Worm (Caenorhabditis elegans): ENCODE measurements around the gene srx-87.

Gene srx-87

ce11 chrV:11572803-11573490 is 8.3 kb downstream of the srx-87 start, which contains the start of the genes H12C20.7 and nhr-68:
Gene H12C20.7 (minus strand): TSS chrV:11572990.
Gene nhr-68 (plus strand): TSS chrV:11573440.
- TF ChIP-seq tbx-7 (tag; optimal IDR thresholded peaks at IDR 0.05): no peak
- peak; percentile 64 for TF ChIP-seq dve-1 (tag; optimal IDR thresholded peaks at IDR 0.05)
- TF ChIP-seq elt-2 (tag; optimal IDR thresholded peaks at IDR 0.05): peak; percentile 96
- TF ChIP-seq ztf-16 (tag; optimal IDR thresholded peaks at IDR 0.05): no peak
- no peak for TF ChIP-seq che-1 (tag; optimal IDR thresholded peaks at IDR 0.05)
- no peak for TF ChIP-seq sdc-2 (tag; optimal IDR thresholded peaks at IDR 0.05)
- TF ChIP-seq ceh-34 (tag; optimal IDR thresholded peaks at IDR 0.05): no peak
- TF ChIP-seq pax-1 (tag; optimal IDR thresholded peaks at IDR 0.05): no peak
- TF ChIP-seq fkh-6 (tag; optimal IDR thresholded peaks at IDR 0.05): no peak

- TF ChIP-seq elt-2 (tag; optimal IDR thresholded peaks at IDR 0.05): no peak
These were observed 9.9 kb downstream of the srx-87 start for ce11 chrV:11574563-11574962.

ce11 chrV:11580826-11581225 is 16.2 kb downstream of the srx-87 start, which contains the start of gene srx-90:
Gene srx-90 (plus strand): TSS chrV:11581126.
- TF ChIP-seq sdc-2 (tag; optimal IDR thresholded peaks at IDR 0.05) (no peak), ceh-24 (tag; optimal IDR thresholded peaks at IDR 0.05) (no peak), ceh-6 (GFP tag; optimal IDR thresholded peaks at IDR 0.05) (no peak), che-1 (tag; optimal IDR thresholded peaks at IDR 0.05) (no peak), hlh-8 (tag; optimal IDR thresholded peaks at IDR 0.05) (no peak), sox-4 (tag; optimal IDR thresholded peaks at IDR 0.05) (no peak), hlh-30 (tag; optimal IDR thresholded peaks at IDR 0.05; ENCODE audit: insufficient read depth) (no peak), mec-3 (tag; optimal IDR thresholded peaks at IDR 0.05; ENCODE audit: borderline replicate concordance) (no peak), nfya-1 (tag; optimal IDR thresholded peaks at IDR 0.05) (no peak), unc-86 (tag; optimal IDR thresholded peaks at IDR 0.05) (no peak), ceh-22 (tag; optimal IDR thresholded peaks at IDR 0.05) (no peak), pat-9 (tag; optimal IDR thresholded peaks at IDR 0.05) (no peak), C08G9.2 (tag; optimal IDR thresholded peaks at IDR 0.05) (no peak), lin-11 (tag; optimal IDR thresholded peaks at IDR 0.05) (no peak), pha-4 (tag; optimal IDR thresholded peaks at IDR 0.05) (no peak), tbx-2 (tag; optimal IDR thresholded peaks at IDR 0.05) (no peak), elt-4 (tag; optimal IDR thresholded peaks at IDR 0.05) (no peak), T23F11.4 (GFP tag; optimal IDR thresholded peaks at IDR 0.05) (no peak), K09A11.1 (tag; optimal IDR thresholded peaks at IDR 0.05; ENCODE audit: insufficient read depth) (no peak)

ce11 chrV:11583212-11583611 is 18.5 kb downstream of the srx-87 start, which contains the start of gene srx-88:
Gene srx-88 (plus strand): TSS chrV:11583512.
- TF ChIP-seq K09A11.1 (tag; optimal IDR thresholded peaks at IDR 0.05; ENCODE audit: insufficient read depth) (no peak), hlh-8 (tag; optimal IDR thresholded peaks at IDR 0.05) (no peak), tbx-2 (tag; optimal IDR thresholded peaks at IDR 0.05) (no peak), hlh-15 (tag; optimal IDR thresholded peaks at IDR 0.05) (no peak), fax-1 (tag; optimal IDR thresholded peaks at IDR 0.05) (no peak), sdc-2 (tag; optimal IDR thresholded peaks at IDR 0.05) (no peak), ceh-9 (tag; optimal IDR thresholded peaks at IDR 0.05) (no peak), pqm-1 (tag; optimal IDR thresholded peaks at IDR 0.05) (no peak)

DNA sequence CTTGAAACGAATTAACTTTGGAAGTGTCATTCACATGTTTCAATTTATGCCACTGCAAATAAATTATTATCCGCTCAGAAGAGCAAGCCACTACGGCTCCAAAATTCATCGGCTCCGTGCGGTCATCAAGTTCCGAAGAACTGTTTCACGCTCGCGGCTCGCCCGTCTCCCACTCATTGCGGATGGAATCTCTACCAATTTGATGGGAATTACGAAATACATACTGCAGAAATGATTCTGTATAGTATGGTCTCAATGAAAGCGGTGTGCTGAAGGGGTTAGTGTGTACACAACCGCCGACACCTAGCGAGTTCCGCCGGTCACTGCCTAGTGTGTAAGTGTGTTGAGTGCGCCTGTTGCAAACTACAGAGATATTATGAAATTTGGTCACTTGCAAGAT is 20.4 kb downstream of the srx-87 start:
- TF ChIP-seq ama-1 (optimal IDR thresholded peaks at IDR 0.05) (peak; percentile 1), syd-9 (tag; optimal IDR thresholded peaks at IDR 0.05) (no peak)
